Worm (Caenorhabditis elegans) whole organism, L4 larva: Measurements from ENCODE around the gene nhr-182.

Experiments used
- R02D3.7 ChIP-seq: fragments of 150-350 bp; sonication (generic microtip); optimal IDR thresholded peaks from 3 replicates; lab custom pipeline; 2014; ENCODE audit warnings: missing biosample characterization, missing genetic modification characterization
- aly-2 ChIP-seq: sonication (generic microtip); optimal IDR thresholded peaks from 2 replicates; lab custom pipeline; 2018; ENCODE audit warnings: missing biosample characterization, missing genetic modification characterization
- ceh-20 ChIP-seq: fragments of 200-800 bp; sonication (Bioruptor generic); IDR thresholded peaks from 2 replicates; pipeline ENCODE4 v1.3.6; 2022; ENCODE audit warnings: missing genetic modification reagents, missing genetic modification characterization, missing compliant biosample characterization
- daf-16 ChIP-seq, 3 experiments: sonication (generic microtip); optimal IDR thresholded peaks; 2 replicates each; lab custom pipeline; 2016 to 2017; ENCODE audit warnings: missing genetic modification characterization in 3 of 3, missing genetic modification reagents in 3 of 3, mild to moderate bottlenecking in 2 of 3, missing compliant biosample characterization in 2 of 3, missing biosample characterization in 1 of 3, moderate library complexity in 1 of 3
- lsy-2 ChIP-seq, 2 experiments: fragments of 150-350 bp in 1 of 2; sonication (generic microtip) in 1 of 2; optimal IDR thresholded peaks; 2 replicates each; lab custom pipeline; 2014 to 2017; ENCODE audit warnings: missing biosample characterization in 2 of 2, missing genetic modification characterization in 2 of 2
- nhr-25 ChIP-seq: sonication (generic microtip); optimal IDR thresholded peaks from 2 replicates; lab custom pipeline; 2017; ENCODE audit warnings: missing genetic modification characterization, mild to moderate bottlenecking, missing compliant biosample characterization, antibody characterized with exemption, moderate library complexity, borderline replicate concordance; ENCODE audit not compliant: insufficient read depth
- set-16 ChIP-seq: fragments of 200-800 bp; sonication (Bioruptor generic); IDR thresholded peaks from 2 replicates; pipeline ENCODE4 v1.3.6; 2022; ENCODE audit warnings: missing genetic modification reagents, missing genetic modification characterization, missing compliant biosample characterization

DNA sequence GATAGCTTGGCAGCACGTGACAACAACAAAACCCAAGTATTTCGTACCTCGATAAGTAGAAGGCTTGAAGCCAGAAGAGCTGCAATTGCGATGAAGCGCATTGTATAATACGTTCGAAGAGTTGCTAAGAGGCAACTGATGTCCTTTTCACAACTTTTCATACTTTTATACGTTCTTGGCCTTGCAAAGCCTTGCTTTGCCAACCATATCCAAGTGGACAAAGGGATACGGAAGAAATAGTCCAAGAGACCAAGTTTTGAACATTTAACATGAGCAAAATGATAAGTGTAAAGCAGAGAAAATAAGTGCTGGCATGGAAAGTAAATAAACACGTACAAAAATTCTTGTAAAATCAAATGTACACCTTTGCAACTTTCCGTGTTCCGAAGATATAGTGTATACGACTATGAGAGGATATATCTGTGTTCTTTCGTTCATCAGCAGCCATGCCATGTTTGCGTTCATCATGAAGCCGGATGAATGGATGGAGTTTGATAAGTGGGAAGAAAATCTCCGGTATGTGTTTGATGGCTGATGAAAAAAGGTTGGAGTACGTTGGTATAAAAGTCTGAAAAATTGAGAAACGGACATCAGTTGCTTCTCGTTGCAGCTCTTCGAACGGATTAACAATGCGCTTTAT is 14.6 kb upstream of the nhr-182 start, which contains the start of the genes Y5H2A.4 and abu-4:
- TF ChIP-seq set-16 (GFP tag; lab: Robert Waterston, UW) = no peak
- no peak for TF ChIP-seq ceh-20
- TF ChIP-seq lsy-2 (tag; optimal IDR thresholded peaks at IDR 0.05; lab: Kevin White, UChicago) = no peak
- no peak for TF ChIP-seq R02D3.7 (tag; lab: Kevin White, UChicago)
- TF ChIP-seq aly-2 (tag; lab: Kevin White, UChicago) = no peak
- TF ChIP-seq daf-16 (GFP tag; optimal IDR thresholded peaks at IDR 0.05; lab: Kevin White, UChicago) = no peak
- no peak for TF ChIP-seq daf-16 (tag; optimal IDR thresholded peaks at IDR 0.05; lab: Kevin White, UChicago)
- TF ChIP-seq nhr-25 (tag; lab: Kevin White, UChicago) = no peak
